Worm (Caenorhabditis elegans) whole organism, L4 larva: ENCODE data around the gene atg-4.2.

Experiments used
- D1046.2 ChIP-seq: fragments of 200-800 bp; sonication (Bioruptor generic); IDR thresholded peaks from 2 replicates; pipeline ENCODE4 v1.3.6; 2022; ENCODE audit warnings: missing genetic modification characterization, missing compliant biosample characterization
- F10B5.3 ChIP-seq: sonication (generic microtip); optimal IDR thresholded peaks from 2 replicates; lab custom pipeline; 2016; ENCODE audit warnings: mild to moderate bottlenecking, missing genetic modification characterization, missing compliant biosample characterization
- F44E2.7 ChIP-seq: fragments of 200-800 bp; sonication (Bioruptor generic); IDR thresholded peaks from 2 replicates; pipeline ENCODE4 v2.1.2; 2022; ENCODE audit warnings: missing genetic modification characterization, missing compliant biosample characterization
- Y105C5A.15 ChIP-seq: fragments of 200-800 bp; sonication (Bioruptor generic); IDR thresholded peaks from 2 replicates; pipeline ENCODE4 v1.3.6; 2022; ENCODE audit warnings: missing genetic modification characterization, missing compliant biosample characterization
- Y5F2A.4 ChIP-seq: fragments of 200-800 bp; sonication (Bioruptor generic); optimal IDR thresholded peaks from 2 replicates; lab custom pipeline; 2018; ENCODE audit warnings: mild to moderate bottlenecking, missing genetic modification characterization, missing compliant biosample characterization
- Y75B8A.6 ChIP-seq: fragments of 200-800 bp; sonication (Bioruptor generic); IDR thresholded peaks from 2 replicates; pipeline ENCODE4 v1.3.6; 2022; ENCODE audit warnings: missing genetic modification reagents, missing genetic modification characterization, missing compliant biosample characterization
- aly-2 ChIP-seq: sonication (generic microtip); optimal IDR thresholded peaks from 2 replicates; lab custom pipeline; 2018; ENCODE audit warnings: missing biosample characterization, missing genetic modification characterization
- arid-1 ChIP-seq: fragments of 200-800 bp; sonication (Bioruptor generic); conservative IDR thresholded peaks from 2 replicates; pipeline ENCODE4 v1.3.6; 2022; ENCODE audit warnings: missing genetic modification reagents, missing genetic modification characterization, missing compliant biosample characterization
- ceh-32 ChIP-seq: sonication (generic microtip); optimal IDR thresholded peaks from 2 replicates; lab custom pipeline; 2016; ENCODE audit warnings: mild to moderate bottlenecking, missing genetic modification characterization, missing compliant biosample characterization; ENCODE audit not compliant: poor library complexity
- ceh-62 ChIP-seq: sonication (generic microtip); optimal IDR thresholded peaks from 2 replicates; lab custom pipeline; 2017; ENCODE audit warnings: missing biosample characterization, missing genetic modification characterization
- ctbp-1 ChIP-seq: fragments of 200-800 bp; sonication (Bioruptor generic); IDR thresholded peaks from 2 replicates; pipeline ENCODE4 v1.3.6; 2022; ENCODE audit warnings: missing genetic modification reagents, missing genetic modification characterization, missing compliant biosample characterization
- daf-16 ChIP-seq, 3 experiments: sonication (generic microtip); optimal IDR thresholded peaks; 2 replicates each; lab custom pipeline; 2016 to 2017; ENCODE audit warnings: missing genetic modification characterization in 3 of 3, missing genetic modification reagents in 3 of 3, mild to moderate bottlenecking in 2 of 3, missing compliant biosample characterization in 2 of 3, missing biosample characterization in 1 of 3, moderate library complexity in 1 of 3
- daf-19 ChIP-seq: fragments of 200-800 bp; sonication (Bioruptor generic); conservative IDR thresholded peaks from 2 replicates; pipeline ENCODE4 v1.3.6; 2022; ENCODE audit warnings: missing genetic modification characterization, missing compliant biosample characterization
- dmd-9 ChIP-seq: fragments of 200-800 bp; sonication (Bioruptor generic); IDR thresholded peaks from 2 replicates; pipeline ENCODE4 v1.3.6; 2022; ENCODE audit warnings: missing genetic modification reagents, missing genetic modification characterization, missing compliant biosample characterization
- duxl-1 ChIP-seq: sonication (generic microtip); optimal IDR thresholded peaks from 2 replicates; lab custom pipeline; 2016; ENCODE audit warnings: mild to moderate bottlenecking, missing genetic modification characterization, moderate library complexity, missing compliant biosample characterization; ENCODE audit not compliant: poor library complexity
- egl-27 ChIP-seq: sonication (generic microtip); optimal IDR thresholded peaks from 3 replicates; lab custom pipeline; 2017; ENCODE audit warnings: missing biosample characterization, missing genetic modification reagents, missing genetic modification characterization
- hlh-11 ChIP-seq: fragments of 200-800 bp; sonication (Bioruptor generic); optimal IDR thresholded peaks from 2 replicates; lab custom pipeline; 2018; ENCODE audit warnings: mild to moderate bottlenecking, missing genetic modification characterization, missing compliant biosample characterization
- hlh-30 ChIP-seq: sonication (generic microtip); optimal IDR thresholded peaks from 2 replicates; lab custom pipeline; 2017; ENCODE audit warnings: antibody characterized with exemption, mild to moderate bottlenecking, missing genetic modification characterization, missing compliant biosample characterization; ENCODE audit not compliant: insufficient read depth
- hmg-1.1 ChIP-seq: fragments of 200-800 bp; sonication (Bioruptor generic); IDR thresholded peaks from 2 replicates; pipeline ENCODE4 v1.3.6; 2022; ENCODE audit warnings: missing genetic modification reagents, missing genetic modification characterization, missing compliant biosample characterization
- lim-7 ChIP-seq: fragments of 200-800 bp; sonication (Bioruptor generic); IDR thresholded peaks from 2 replicates; pipeline ENCODE4 v1.3.6; 2022; ENCODE audit warnings: missing genetic modification characterization, missing compliant biosample characterization
- lin-1 ChIP-seq: fragments of 200-800 bp; sonication (Bioruptor generic); IDR thresholded peaks from 2 replicates; pipeline ENCODE4 v1.3.6; 2022; ENCODE audit warnings: missing genetic modification reagents, missing genetic modification characterization, missing compliant biosample characterization
- lin-15B ChIP-seq: fragments of 150-350 bp; sonication (generic microtip); optimal IDR thresholded peaks from 3 replicates; lab custom pipeline; 2014; ENCODE audit warnings: missing biosample characterization, missing genetic modification characterization
- lin-29 ChIP-seq: fragments of 200-800 bp; sonication (Bioruptor generic); IDR thresholded peaks from 2 replicates; pipeline ENCODE4 v1.3.6; 2022; ENCODE audit warnings: missing genetic modification reagents, missing genetic modification characterization, missing compliant biosample characterization
- lin-39 ChIP-seq: fragments of 150-350 bp; optimal IDR thresholded peaks from 2 replicates; lab custom pipeline; 2014; ENCODE audit warnings: missing biosample characterization, missing genetic modification reagents, missing genetic modification characterization
- lir-3 ChIP-seq: sonication (generic microtip); optimal IDR thresholded peaks from 2 replicates; lab custom pipeline; 2016; ENCODE audit warnings: mild to moderate bottlenecking, missing genetic modification characterization, missing compliant biosample characterization
- lsy-2 ChIP-seq, 2 experiments: fragments of 150-350 bp in 1 of 2; sonication (generic microtip) in 1 of 2; optimal IDR thresholded peaks; 2 replicates each; lab custom pipeline; 2014 to 2017; ENCODE audit warnings: missing biosample characterization in 2 of 2, missing genetic modification characterization in 2 of 2
- madf-5 ChIP-seq, 2 experiments: fragments of 200-800 bp; sonication (Bioruptor generic); IDR thresholded peaks; 2 replicates each; pipeline ENCODE4 v1.3.6; 2022; ENCODE audit warnings: missing compliant biosample characterization in 2 of 2, missing genetic modification characterization in 2 of 2
- madf-9 ChIP-seq: fragments of 200-800 bp; sonication (Bioruptor generic); conservative IDR thresholded peaks from 2 replicates; pipeline ENCODE4 v1.3.6; 2022; ENCODE audit warnings: missing genetic modification reagents, missing genetic modification characterization, missing compliant biosample characterization
- mep-1 ChIP-seq: fragments of 150-350 bp; sonication (generic microtip); optimal IDR thresholded peaks from 3 replicates; lab custom pipeline; 2014; ENCODE audit warnings: missing biosample characterization, missing genetic modification characterization
- mes-2 ChIP-seq: sonication (generic microtip); optimal IDR thresholded peaks from 2 replicates; lab custom pipeline; 2016; ENCODE audit warnings: missing genotype, mild to moderate bottlenecking, missing genetic modification characterization, missing compliant biosample characterization; ENCODE audit not compliant: poor library complexity, severe bottlenecking
- mxl-2 ChIP-seq: fragments of 200-800 bp; sonication (Bioruptor generic); conservative IDR thresholded peaks from 2 replicates; pipeline ENCODE4 v1.3.6; 2022; ENCODE audit warnings: missing genetic modification reagents, missing genetic modification characterization, missing compliant biosample characterization
- nhr-25 ChIP-seq: sonication (generic microtip); optimal IDR thresholded peaks from 2 replicates; lab custom pipeline; 2017; ENCODE audit warnings: missing genetic modification characterization, mild to moderate bottlenecking, missing compliant biosample characterization, antibody characterized with exemption, moderate library complexity, borderline replicate concordance; ENCODE audit not compliant: insufficient read depth
- nhr-41 ChIP-seq: fragments of 200-800 bp; sonication (Bioruptor generic); IDR thresholded peaks from 2 replicates; pipeline ENCODE4 v1.3.6; 2022; ENCODE audit warnings: missing genetic modification reagents, missing genetic modification characterization, missing compliant biosample characterization
- pha-4 ChIP-seq, 2 experiments: fragments of 150-350 bp in 1 of 2; fragments of 200-800 bp in 1 of 2; sonication (Bioruptor generic) in 1 of 2; IDR thresholded peaks in 1 of 2; optimal IDR thresholded peaks in 1 of 2; 2 replicates each; pipeline versions ENCODE4 v1.3.6 to Lab custom; 2014 to 2022; ENCODE audit warnings: missing genetic modification characterization in 2 of 2, missing genetic modification reagents in 2 of 2, missing biosample characterization in 1 of 2, missing compliant biosample characterization in 1 of 2
- sdz-12 ChIP-seq: fragments of 200-800 bp; sonication (Bioruptor generic); optimal IDR thresholded peaks from 2 replicates; lab custom pipeline; 2018; ENCODE audit warnings: mild to moderate bottlenecking, missing genetic modification characterization, missing compliant biosample characterization
- spr-3 ChIP-seq: fragments of 200-800 bp; sonication (Bioruptor generic); optimal IDR thresholded peaks from 2 replicates; lab custom pipeline; 2018; ENCODE audit warnings: mild to moderate bottlenecking, missing genetic modification characterization, missing compliant biosample characterization
- tag-97 ChIP-seq: fragments of 200-800 bp; sonication (Bioruptor generic); IDR thresholded peaks from 2 replicates; pipeline ENCODE4 v1.3.6; 2022; ENCODE audit warnings: missing genetic modification characterization, missing compliant biosample characterization
- tra-1 ChIP-seq: fragments of 200-800 bp; sonication (Bioruptor generic); IDR thresholded peaks from 2 replicates; pipeline ENCODE4 v1.3.6; 2022; ENCODE audit warnings: missing genetic modification reagents, missing genetic modification characterization, missing compliant biosample characterization
- unc-39 ChIP-seq: sonication (generic microtip); optimal IDR thresholded peaks from 2 replicates; lab custom pipeline; 2017; ENCODE audit warnings: missing biosample characterization, missing genetic modification characterization
- unc-62 ChIP-seq, 3 experiments: fragments of 150-350 bp in 1 of 3; sonication (generic microtip); optimal IDR thresholded peaks in 2 of 3; peaks in 1 of 3; 1 replicate in 1 of 3; 2 replicates in 2 of 3; lab custom pipeline; 2014 to 2017; ENCODE audit warnings: missing biosample characterization in 3 of 3, missing genetic modification characterization in 3 of 3, missing genetic modification reagents in 3 of 3, missing genotype in 1 of 3
- zag-1 ChIP-seq: fragments of 150-350 bp; optimal IDR thresholded peaks from 2 replicates; lab custom pipeline; 2014; ENCODE audit warnings: missing biosample characterization, missing genetic modification characterization

The atg-4.2 gene

ce11 chrIV:11665010-11665409 is 2.8 kb upstream of the atg-4.2 start, which contains the start of gene ZK809.9:
Gene ZK809.9 (plus strand): TSS chrIV:11665310.
- TF ChIP-seq aly-2 (tag; lab: Kevin White, UChicago): no peak
- TF ChIP-seq nhr-41: no peak
- TF ChIP-seq lin-15B: no peak
- no peak for TF ChIP-seq hmg-1.1 (GFP tag; lab: Robert Waterston, UW)
- no peak for TF ChIP-seq daf-19 (GFP tag; lab: Robert Waterston, UW)
- TF ChIP-seq mep-1 (tag; lab: Kevin White, UChicago): no peak
- no peak for TF ChIP-seq Y5F2A.4 (GFP tag; lab: Kevin White, UChicago)
- TF ChIP-seq sdz-12: no peak
- TF ChIP-seq spr-3: no peak
- TF ChIP-seq Y75B8A.6 (GFP tag; lab: Robert Waterston, UW): no peak
- TF ChIP-seq lin-1 (GFP tag; lab: Robert Waterston, UW): no peak

DNA sequence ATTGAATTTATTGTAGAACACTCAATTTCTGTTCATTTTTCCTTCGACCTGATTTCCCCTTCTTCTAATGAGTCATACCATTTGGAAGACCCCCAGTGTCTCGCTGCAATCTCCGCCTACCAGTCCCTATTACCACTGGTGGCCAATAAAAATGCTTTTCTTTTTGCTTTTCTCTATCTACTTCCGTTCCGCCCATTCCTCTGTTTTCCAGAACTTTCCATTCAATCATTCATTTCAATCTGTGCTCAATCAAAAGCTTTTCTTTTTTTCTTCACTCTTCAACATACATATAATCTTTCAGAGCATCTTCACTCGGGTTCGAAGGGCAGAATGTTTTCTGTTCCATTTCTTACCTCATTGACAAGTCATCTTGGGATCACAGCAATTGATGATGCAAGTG is 5.7 kb downstream of the atg-4.2 start, which contains the start of gene inx-8:
inx-8 (plus strand) TSS at position 301 of the 400 bp plus-strand sequence.
- no peak for TF ChIP-seq egl-27 (tag; lab: Kevin White, UChicago)
- no peak for TF ChIP-seq ceh-62
- TF ChIP-seq, all 104 proteins: peak for 0

DNA sequence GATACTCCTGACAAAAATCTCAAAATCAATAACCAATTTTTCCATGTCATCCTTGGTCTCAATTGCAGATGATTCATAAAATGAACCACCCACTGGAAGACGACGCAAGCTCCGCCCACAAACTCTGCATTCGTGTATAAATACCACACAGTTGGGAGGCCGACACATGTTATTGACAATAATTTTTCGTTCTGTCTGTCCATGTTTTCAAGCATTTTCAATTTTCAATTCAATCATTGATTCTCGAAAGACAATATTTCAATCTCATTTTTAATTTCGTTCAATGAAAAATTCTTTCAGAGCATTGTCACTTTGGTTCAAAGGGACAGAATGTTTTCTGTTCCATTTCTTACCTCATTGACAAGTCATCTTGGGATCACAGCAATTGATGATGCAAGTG is 8.2 kb downstream of the atg-4.2 start, which contains the start of gene inx-9:
inx-9 (plus strand) TSS at position 301 of the 400 bp plus-strand sequence.
- TF ChIP-seq unc-62 (GFP tag; optimal IDR thresholded peaks at IDR 0.05 in 1 of 2; lab: Kevin White, UChicago) (no peak), unc-62 (tag; optimal IDR thresholded peaks at IDR 0.05; lab: Kevin White, UChicago) (no peak), nhr-25 (tag; lab: Kevin White, UChicago) (no peak), daf-16 (GFP tag; optimal IDR thresholded peaks at IDR 0.05; lab: Kevin White, UChicago) (no peak), daf-16 (tag; optimal IDR thresholded peaks at IDR 0.05; lab: Kevin White, UChicago) (no peak), lin-39 (no peak), madf-5 (GFP tag; IDR thresholded peaks at IDR 0.05; lab: Robert Waterston, UW) (no peak), tag-97 (GFP tag; lab: Robert Waterston, UW) (no peak), hlh-11 (tag; lab: Kevin White, UChicago) (no peak)

DNA sequence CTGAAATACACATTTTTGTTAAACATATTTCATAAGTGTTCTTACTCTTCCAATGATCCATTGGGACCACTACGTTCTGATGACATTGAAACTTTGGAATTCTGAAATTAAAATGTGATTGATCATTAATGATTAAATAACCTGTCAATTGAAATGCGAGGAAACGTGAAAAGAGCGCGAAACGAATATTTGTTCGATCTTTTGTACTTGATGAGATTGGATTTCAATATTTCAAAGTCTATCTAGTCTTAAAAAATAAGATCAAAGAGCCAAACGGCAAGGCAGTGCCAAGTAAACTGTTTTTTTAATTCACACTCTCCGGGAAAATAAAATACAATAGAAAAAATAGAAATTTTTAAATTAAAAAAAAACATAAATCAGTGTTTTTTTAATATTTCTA is 14.1 kb downstream of the atg-4.2 start, which contains the start of gene ZK792.4:
ZK792.4 (minus strand) TSS at position 101 of the 400 bp plus-strand sequence.
- TF ChIP-seq mes-2 (tag; lab: Kevin White, UChicago) (no peak), ctbp-1 (GFP tag; lab: Robert Waterston, UW) (no peak), ceh-32 (no peak), madf-9 (GFP tag; lab: Robert Waterston, UW) (no peak), spr-3 (no peak), zag-1 (tag; lab: Kevin White, UChicago) (no peak), hlh-30 (tag; lab: Kevin White, UChicago) (no peak), F44E2.7 (GFP tag; lab: Robert Waterston, UW) (no peak), egl-27 (tag; lab: Kevin White, UChicago) (no peak), lin-39 (no peak), mep-1 (tag; lab: Kevin White, UChicago) (no peak), arid-1 (GFP tag; lab: Robert Waterston, UW) (no peak), tra-1 (GFP tag; lab: Robert Waterston, UW) (no peak), F10B5.3 (no peak), Y105C5A.15 (GFP tag; lab: Robert Waterston, UW) (no peak)

DNA sequence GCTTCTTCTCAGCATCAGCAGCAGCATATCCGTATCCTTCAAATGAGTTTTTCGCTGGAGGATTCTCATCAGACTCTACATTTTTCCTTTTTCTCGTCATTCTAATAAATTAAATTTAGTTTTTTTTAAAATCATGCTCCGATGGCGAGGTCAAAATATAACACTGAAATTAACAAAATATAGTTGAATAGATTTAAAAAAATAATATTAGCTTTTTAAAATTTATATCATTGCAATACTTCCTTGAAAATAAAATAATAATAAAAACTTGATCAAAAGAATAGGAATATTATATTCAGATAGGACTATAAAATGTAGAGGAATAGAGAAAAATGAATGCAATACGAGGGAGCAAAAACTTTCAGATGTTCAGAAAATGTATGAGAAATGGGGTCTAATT is 20.2 kb downstream of the atg-4.2 start, which contains the start of gene ZK792.5:
ZK792.5 (minus strand) TSS at position 101 of the 400 bp plus-strand sequence.
- TF ChIP-seq unc-39 (no peak), hlh-30 (tag; lab: Kevin White, UChicago) (no peak), dmd-9 (no peak), lin-29 (no peak), pha-4 (GFP tag; IDR thresholded peaks at IDR 0.05; lab: Robert Waterston, UW) (no peak), pha-4 (tag; optimal IDR thresholded peaks at IDR 0.05; lab: Kevin White, UChicago) (no peak), duxl-1 (tag; lab: Kevin White, UChicago) (no peak), mxl-2 (GFP tag; lab: Robert Waterston, UW) (no peak), D1046.2 (no peak), egl-27 (tag; lab: Kevin White, UChicago) (no peak), nhr-25 (tag; lab: Kevin White, UChicago) (no peak), lim-7 (GFP tag; lab: Robert Waterston, UW) (no peak), lsy-2 (tag; optimal IDR thresholded peaks at IDR 0.05; lab: Kevin White, UChicago) (no peak), lir-3 (tag; lab: Kevin White, UChicago) (no peak)
- TF ChIP-seq, all 104 proteins: peak for 0
